Worm (Caenorhabditis elegans) whole organism, late embryonic: ENCODE measurements around the gene fipr-14.

Experiments
- K09A11.1 ChIP-seq: sonication (generic microtip); optimal IDR thresholded peaks from 2 replicates; lab custom pipeline; 2017; ENCODE audit warnings: antibody characterized with exemption, mild to moderate bottlenecking, missing genetic modification characterization, missing compliant biosample characterization; ENCODE audit not compliant: insufficient read depth
- T23F11.4 ChIP-seq: fragments of 200-800 bp; sonication (Bioruptor generic); optimal IDR thresholded peaks from 2 replicates; lab custom pipeline; 2018; ENCODE audit warnings: mild to moderate bottlenecking, missing genetic modification characterization, missing compliant biosample characterization
- ahr-1 ChIP-seq: sonication (generic microtip); optimal IDR thresholded peaks from 2 replicates; lab custom pipeline; 2016; ENCODE audit warnings: missing genetic modification characterization, missing compliant biosample characterization
- ceh-18 ChIP-seq: sonication (generic microtip); optimal IDR thresholded peaks from 2 replicates; lab custom pipeline; 2016; ENCODE audit warnings: missing genetic modification characterization, missing compliant biosample characterization
- ceh-19 ChIP-seq: fragments of 200-800 bp; sonication (Bioruptor generic); optimal IDR thresholded peaks from 2 replicates; lab custom pipeline; 2018; ENCODE audit warnings: mild to moderate bottlenecking, missing genetic modification characterization, missing compliant biosample characterization
- ceh-22 ChIP-seq: sonication (generic microtip); optimal IDR thresholded peaks from 2 replicates; lab custom pipeline; 2017; ENCODE audit warnings: missing biosample characterization, missing genetic modification characterization
- ceh-30 ChIP-seq: fragments of 150-350 bp; optimal IDR thresholded peaks from 2 replicates; lab custom pipeline; 2014; ENCODE audit warnings: missing biosample characterization, missing genetic modification characterization
- ceh-34 ChIP-seq: sonication (generic microtip); optimal IDR thresholded peaks from 2 replicates; lab custom pipeline; 2016; ENCODE audit warnings: mild to moderate bottlenecking, missing genetic modification characterization, missing compliant biosample characterization
- ceh-45 ChIP-seq: fragments of 200-800 bp; sonication (Bioruptor generic); IDR thresholded peaks from 2 replicates; pipeline ENCODE4 v1.3.6; 2022; ENCODE audit warnings: missing genetic modification reagents, missing genetic modification characterization, missing compliant biosample characterization
- elt-2 ChIP-seq: sonication (generic microtip); optimal IDR thresholded peaks from 2 replicates; lab custom pipeline; 2016; ENCODE audit warnings: missing genetic modification reagents, missing genetic modification characterization, missing compliant biosample characterization
- gmeb-2 ChIP-seq: sonication (generic microtip); optimal IDR thresholded peaks from 2 replicates; lab custom pipeline; 2016; ENCODE audit warnings: missing genetic modification characterization, inconsistent platforms, missing compliant biosample characterization
- hlh-13 ChIP-seq: fragments of 200-800 bp; sonication (Bioruptor generic); optimal IDR thresholded peaks from 2 replicates; lab custom pipeline; 2018; ENCODE audit warnings: mild to moderate bottlenecking, missing genetic modification characterization, missing compliant biosample characterization
- hlh-6 ChIP-seq: sonication (generic microtip); optimal IDR thresholded peaks from 2 replicates; lab custom pipeline; 2016; ENCODE audit warnings: missing genotype, missing genetic modification characterization, missing compliant biosample characterization
- lim-6 ChIP-seq: sonication (generic microtip); optimal IDR thresholded peaks from 2 replicates; lab custom pipeline; 2016; ENCODE audit warnings: missing genetic modification characterization, missing compliant biosample characterization
- lin-11 ChIP-seq: fragments of 200-800 bp; sonication (Bioruptor generic); optimal IDR thresholded peaks from 2 replicates; lab custom pipeline; 2018; ENCODE audit warnings: mild to moderate bottlenecking, missing genetic modification characterization, missing compliant biosample characterization
- madf-2 ChIP-seq: sonication (generic microtip); optimal IDR thresholded peaks from 2 replicates; lab custom pipeline; 2017; ENCODE audit warnings: missing genetic modification characterization, missing compliant biosample characterization
- nhr-11 ChIP-seq: fragments of 150-350 bp; optimal IDR thresholded peaks from 2 replicates; lab custom pipeline; 2014; ENCODE audit warnings: missing biosample characterization, missing genetic modification characterization
- pha-2 ChIP-seq: sonication (generic microtip); optimal IDR thresholded peaks from 2 replicates; lab custom pipeline; 2017; ENCODE audit warnings: mild to moderate bottlenecking, missing genetic modification characterization, missing compliant biosample characterization
- pha-4 ChIP-seq: fragments of 150-350 bp; optimal IDR thresholded peaks from 2 replicates; lab custom pipeline; 2018; ENCODE audit warnings: missing biosample characterization, missing genetic modification reagents, missing genetic modification characterization
- pros-1 ChIP-seq: fragments of 150-350 bp; optimal IDR thresholded peaks from 2 replicates; lab custom pipeline; 2014; ENCODE audit warnings: missing biosample characterization, missing genetic modification reagents, missing genetic modification characterization
- rnt-1 ChIP-seq: sonication (generic microtip); optimal IDR thresholded peaks from 2 replicates; lab custom pipeline; 2016; ENCODE audit warnings: missing genetic modification characterization, missing compliant biosample characterization
- sox-2 ChIP-seq: fragments of 200-800 bp; sonication (Bioruptor generic); IDR thresholded peaks from 2 replicates; pipeline ENCODE4 v1.3.6; 2022; ENCODE audit warnings: missing genetic modification reagents, missing genetic modification characterization, missing compliant biosample characterization
- tbx-2 ChIP-seq: sonication (generic microtip); optimal IDR thresholded peaks from 2 replicates; lab custom pipeline; 2016; ENCODE audit warnings: missing genetic modification characterization, missing compliant biosample characterization
- tbx-7 ChIP-seq: sonication (generic microtip); optimal IDR thresholded peaks from 2 replicates; lab custom pipeline; 2016; ENCODE audit warnings: missing genotype, missing genetic modification characterization, missing compliant biosample characterization
- unc-42 ChIP-seq: sonication (generic microtip); optimal IDR thresholded peaks from 2 replicates; lab custom pipeline; 2016; ENCODE audit warnings: missing genotype, missing genetic modification characterization, missing compliant biosample characterization
- unc-55 ChIP-seq: sonication (generic microtip); optimal IDR thresholded peaks from 2 replicates; lab custom pipeline; 2017; ENCODE audit warnings: missing biosample characterization, missing genetic modification reagents, missing genetic modification characterization
- unc-86 ChIP-seq: sonication (generic microtip); optimal IDR thresholded peaks from 2 replicates; lab custom pipeline; 2016; ENCODE audit warnings: missing genetic modification characterization, missing compliant biosample characterization
- ztf-16 ChIP-seq: sonication (generic microtip); optimal IDR thresholded peaks from 2 replicates; lab custom pipeline; 2017; ENCODE audit warnings: missing genetic modification characterization, missing compliant biosample characterization

Gene fipr-14

DNA sequence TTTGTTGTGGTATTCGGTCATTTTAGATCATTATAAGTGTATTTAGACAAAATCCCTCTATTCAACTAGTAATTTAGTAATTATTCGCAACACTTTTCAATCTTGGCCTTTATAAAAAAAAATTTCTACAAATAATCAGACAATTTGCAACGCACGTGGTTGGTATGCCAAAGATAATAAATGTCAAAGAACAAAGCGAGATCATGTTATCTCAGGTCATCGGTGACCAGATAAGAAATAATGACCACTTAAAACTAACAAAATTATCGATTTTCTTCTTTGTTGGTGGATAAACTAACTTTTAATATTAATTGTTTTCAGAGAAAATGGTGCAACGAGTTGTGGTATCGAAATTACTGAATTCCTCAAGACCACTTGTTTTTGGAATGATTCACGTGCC is 4.3 kb downstream of the fipr-14 start, which contains the start of gene F13E9.13:
TSS of gene F13E9.13 (plus strand) at position 317 of the 400 bp plus-strand sequence.
- TF ChIP-seq elt-2 (tag; lab: Kevin White, UChicago) = peak; percentile 86
- TF ChIP-seq unc-86 (tag; lab: Kevin White, UChicago) = no peak
- TF ChIP-seq, all 69 proteins: peak for 1

DNA sequence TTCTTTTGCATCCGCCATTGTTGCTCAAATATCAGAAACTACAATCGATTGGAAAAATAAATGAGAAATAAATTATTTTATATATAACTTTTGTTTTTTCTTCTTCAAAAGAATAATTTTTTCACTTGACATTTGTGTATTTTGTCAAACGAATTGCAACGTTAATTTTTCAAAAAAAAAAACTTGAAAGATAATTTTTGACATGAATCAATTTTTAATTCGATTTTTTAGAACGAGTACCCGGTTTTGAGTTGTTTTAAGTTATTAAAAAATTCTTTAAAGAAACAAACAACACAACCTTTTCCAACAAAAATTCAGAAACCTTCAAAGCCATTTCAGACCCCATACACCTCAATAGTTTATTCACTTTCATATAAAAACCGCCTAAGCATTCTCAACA is 7.3 kb downstream of the fipr-14 start, which contains the start of gene F13E9.5:
TSS of gene F13E9.5 (minus strand) at position 101 of the 400 bp plus-strand sequence.
- TF ChIP-seq ceh-18 (tag; lab: Kevin White, UChicago) (no peak), K09A11.1 (tag; lab: Kevin White, UChicago) (no peak), pha-4 (tag; lab: Kevin White, UChicago) (no peak), ztf-16 (tag; lab: Kevin White, UChicago) (no peak), ahr-1 (tag; lab: Kevin White, UChicago) (no peak), gmeb-2 (tag; lab: Kevin White, UChicago) (no peak), ceh-30 (tag; lab: Kevin White, UChicago) (no peak)

DNA sequence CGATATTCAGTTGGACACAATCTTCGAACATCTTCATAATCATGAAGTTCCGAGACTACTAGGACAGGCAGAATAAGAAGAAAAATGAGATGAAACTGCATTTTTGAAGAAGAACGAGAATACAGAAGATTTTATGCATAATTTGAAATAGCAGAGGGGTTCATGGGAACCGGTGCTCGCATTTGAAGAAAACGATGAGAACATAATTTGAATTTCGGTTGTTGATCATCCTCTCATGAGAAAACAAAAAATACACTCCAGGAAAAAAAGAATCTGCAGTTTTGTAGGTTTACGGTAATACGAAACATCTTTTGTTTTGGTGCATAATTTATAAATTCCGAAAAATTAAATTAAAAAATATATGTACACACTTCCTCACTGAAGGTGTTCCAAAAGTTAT is 9.0 kb downstream of the fipr-14 start, which contains the start of gene srlf-11:
TSS of gene srlf-11 (minus strand) at position 101 of the 400 bp plus-strand sequence.
- TF ChIP-seq tbx-7 (tag; lab: Kevin White, UChicago) (no peak), ceh-22 (tag; lab: Kevin White, UChicago) (no peak), pha-2 (tag; lab: Kevin White, UChicago) (no peak), ceh-45 (GFP tag; lab: Robert Waterston, UW) (no peak), ahr-1 (tag; lab: Kevin White, UChicago) (no peak), hlh-13 (GFP tag; lab: Kevin White, UChicago) (no peak), T23F11.4 (GFP tag; lab: Kevin White, UChicago) (no peak), K09A11.1 (tag; lab: Kevin White, UChicago) (no peak), unc-55 (GFP tag; lab: Kevin White, UChicago) (no peak), unc-42 (no peak), nhr-11 (tag; lab: Kevin White, UChicago) (no peak)
- TF ChIP-seq, all 69 proteins: peak for 0

DNA sequence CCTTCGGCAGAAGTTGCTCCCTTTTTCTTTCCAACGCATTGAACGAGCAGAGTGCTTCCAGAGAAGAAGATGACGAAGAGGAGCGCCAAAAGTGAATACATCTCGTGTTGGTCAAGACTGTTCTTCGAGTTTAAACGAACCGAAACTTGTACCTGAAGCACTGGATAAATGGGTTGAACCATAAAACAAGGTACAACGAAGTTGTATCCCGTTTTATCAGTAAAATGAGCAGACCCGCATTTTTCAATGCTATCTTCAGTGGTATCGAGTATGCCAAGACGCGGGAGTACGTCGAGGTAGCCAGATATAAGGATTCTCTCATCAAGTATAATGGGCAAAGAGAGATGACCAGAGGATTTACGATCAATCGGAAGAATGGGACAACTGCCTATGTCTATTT is 10.3 kb downstream of the fipr-14 start, which contains the start of gene F13E9.16:
TSS of gene F13E9.16 (minus strand) at position 101 of the 400 bp plus-strand sequence.
- TF ChIP-seq hlh-6 (no peak), lin-11 (no peak)
- TF ChIP-seq, all 69 proteins: peak for 0

- TF ChIP-seq unc-55 (GFP tag; lab: Kevin White, UChicago) = no peak
Measured at ce11 chrIV:10889820-10890462, 13.0 kb downstream of the fipr-14 start, which contains the start of gene F13E9.15. F13E9.15 (minus strand) TSS chrIV:10889870.

DNA sequence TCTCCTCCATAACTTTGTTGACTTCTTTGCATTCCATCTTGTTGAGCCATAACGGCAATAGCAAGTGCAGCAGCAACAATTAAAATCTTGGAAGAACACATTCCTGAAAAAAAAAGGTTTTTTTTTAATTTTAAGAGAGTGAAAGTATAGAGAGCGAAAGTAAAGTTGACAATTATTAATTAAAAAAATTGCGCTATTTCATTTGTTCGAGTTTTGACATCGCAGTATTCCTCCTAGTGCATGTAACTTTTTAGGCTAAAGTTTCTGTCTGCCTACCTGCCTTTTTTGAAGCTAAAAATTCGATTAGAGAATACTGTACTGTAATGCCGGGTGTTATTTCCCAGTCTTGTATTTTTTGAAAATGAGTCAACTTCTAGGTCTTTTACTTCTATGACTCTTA is 15.0 kb downstream of the fipr-14 start, which contains the start of gene srlf-12:
TSS of gene srlf-12 (minus strand) at position 101 of the 400 bp plus-strand sequence.
- no peak for TF ChIP-seq ceh-19 (GFP tag; lab: Kevin White, UChicago)
- TF ChIP-seq ceh-45 (GFP tag; lab: Robert Waterston, UW) = no peak
- no peak for TF ChIP-seq tbx-7 (tag; lab: Kevin White, UChicago)
- no peak for TF ChIP-seq rnt-1 (tag; lab: Kevin White, UChicago)
- TF ChIP-seq sox-2 (GFP tag; lab: Robert Waterston, UW) = no peak
- no peak for TF ChIP-seq K09A11.1 (tag; lab: Kevin White, UChicago)
- no peak for TF ChIP-seq tbx-2 (tag; lab: Kevin White, UChicago)
- TF ChIP-seq ceh-34 (tag; lab: Kevin White, UChicago) = no peak
- TF ChIP-seq pros-1 (tag; lab: Kevin White, UChicago) = no peak
- TF ChIP-seq lim-6 = no peak

ce11 chrIV:10894255-10894654 is 17.3 kb downstream of the fipr-14 start, which contains the start of gene srlf-14:
srlf-14 (minus strand) TSS chrIV:10894355.
- no peak for TF ChIP-seq madf-2 (tag; lab: Kevin White, UChicago)
